Fruit fly (Drosophila melanogaster) whole organism, adult: ENCODE results near the gene CG7382.

ENCODE experiments used
- CG14711 ChIP-seq: fragments of 200-800 bp; sonication (Bioruptor generic); optimal IDR thresholded peaks from 2 replicates; lab custom pipeline; 2018; ENCODE audit warnings: missing biosample characterization, mild to moderate bottlenecking, missing genetic modification characterization, moderate library complexity
- CG1620 ChIP-seq: fragments of 200-800 bp; sonication (Bioruptor generic); optimal IDR thresholded peaks from 2 replicates; lab custom pipeline; 2016; ENCODE audit warnings: missing biosample characterization, missing genetic modification characterization
- Clk ChIP-seq: fragments of 200-800 bp; sonication (Bioruptor generic); optimal IDR thresholded peaks from 2 replicates; lab custom pipeline; 2017; ENCODE audit warnings: missing biosample characterization, missing genetic modification characterization
- Hr96 ChIP-seq: fragments of 200-800 bp; sonication (Bioruptor generic); optimal IDR thresholded peaks from 2 replicates; lab custom pipeline; 2016; ENCODE audit warnings: missing biosample characterization, missing genetic modification characterization
- kay ChIP-seq: fragments of 200-800 bp; sonication (Bioruptor generic); peaks from one replicate; lab custom pipeline; 2016; ENCODE audit warnings: missing biosample characterization, missing genetic modification characterization, borderline replicate concordance
- ovo ChIP-seq: fragments of 200-800 bp; sonication (Bioruptor generic); optimal IDR thresholded peaks from 2 replicates; lab custom pipeline; 2016; ENCODE audit warnings: missing biosample characterization, missing genetic modification characterization
- toe ChIP-seq: fragments of 200-800 bp; sonication (Bioruptor generic); optimal IDR thresholded peaks from 2 replicates; lab custom pipeline; 2016; ENCODE audit warnings: missing biosample characterization, missing genetic modification characterization

dm6 chr2L:5483093-5483492, 36.6 kb downstream of the CG7382 start:
- TF ChIP-seq Clk (GFP tag; lab: Kevin White, UChicago) (no peak), ovo (GFP tag; lab: Kevin White, UChicago) (no peak), Hr96 (GFP tag; lab: Kevin White, UChicago) (no peak), toe (no peak), kay (GFP tag; lab: Kevin White, UChicago) (no peak), CG1620 (GFP tag; lab: Kevin White, UChicago) (no peak), CG14711 (tag; lab: Kevin White, UChicago) (no peak)
